Worm (Caenorhabditis elegans): ENCODE measurements around the gene nhr-70.
A peak's percentile ranks its signal among the peaks of the same experiment; 100 is the strongest.

nhr-70 gene

DNA sequence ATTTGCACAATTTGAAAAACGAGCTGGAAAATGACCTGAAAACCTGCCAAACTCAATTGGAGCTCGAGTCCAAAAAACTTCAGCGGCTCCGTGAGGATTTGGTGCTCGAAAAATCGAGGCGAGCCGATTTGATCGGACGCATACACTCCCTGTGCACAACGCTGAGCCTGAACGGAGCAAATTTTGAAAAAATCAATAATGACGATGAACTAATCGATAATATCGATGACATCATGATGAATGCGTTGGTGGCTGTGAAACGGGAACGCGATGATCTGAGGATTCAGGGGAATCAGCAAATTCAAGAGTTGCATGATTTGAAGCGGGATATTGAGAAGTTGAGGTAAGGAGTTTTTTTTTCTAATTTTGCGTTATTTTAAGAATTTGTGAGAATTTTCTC is 10.9 kb upstream of the nhr-70 start:
- TF ChIP-seq nfya-1 (tag; optimal IDR thresholded peaks at IDR 0.05; ENCODE audit: insufficient read depth) (no peak), ceh-28 (tag; optimal IDR thresholded peaks at IDR 0.05) (peak; percentile 42)

ce11 chrV:18613164-18613563 is 3.2 kb upstream of the nhr-70 start:
- no peak for TF ChIP-seq sea-2 (GFP tag; optimal IDR thresholded peaks at IDR 0.05)
- TF ChIP-seq nhr-23 (tag; optimal IDR thresholded peaks at IDR 0.05), result no peak

ce11 chrV:18614498-18614897 is 1.9 kb upstream of the nhr-70 start:
- TF ChIP-seq nhr-23 (tag; optimal IDR thresholded peaks at IDR 0.05) (peak; percentile 17), nfya-1 (tag; optimal IDR thresholded peaks at IDR 0.05; ENCODE audit: insufficient read depth) (peak; percentile 63), nhr-25 (tag; optimal IDR thresholded peaks at IDR 0.05) (peak; percentile 70), snpc-4 (tag; optimal IDR thresholded peaks at IDR 0.05) (peak; percentile 6), jun-1 (tag; optimal IDR thresholded peaks at IDR 0.05) (peak; percentile 45), mdl-1 (tag; optimal IDR thresholded peaks at IDR 0.05) (no peak), lin-15B (tag; optimal IDR thresholded peaks at IDR 0.05) (peak; percentile 26), nhr-67 (tag; optimal IDR thresholded peaks at IDR 0.05) (no peak), skn-1 (tag; optimal IDR thresholded peaks at IDR 0.05) (peak; percentile 98), elt-2 (tag; optimal IDR thresholded peaks at IDR 0.05) (peak; percentile 73), ceh-28 (tag; optimal IDR thresholded peaks at IDR 0.05) (peak; percentile 74), pha-4 (tag; optimal IDR thresholded peaks at IDR 0.05) (peak; percentile 83), pqm-1 (tag; optimal IDR thresholded peaks at IDR 0.05) (peak; percentile 74), elt-3 (tag; optimal IDR thresholded peaks at IDR 0.05) (no peak), ztf-4 (tag; optimal IDR thresholded peaks at IDR 0.05) (no peak)

ce11 chrV:18622462-18622861 is 6.1 kb downstream of the nhr-70 start, which contains the start of gene Y69H2.1:
Gene Y69H2.1 (minus strand): TSS chrV:18622562.
- TF ChIP-seq tbx-2 (tag; optimal IDR thresholded peaks at IDR 0.05), result no peak
- no peak for TF ChIP-seq skn-1 (tag; optimal IDR thresholded peaks at IDR 0.05)
- no peak for TF ChIP-seq pha-4 (tag; optimal IDR thresholded peaks at IDR 0.05)
- no peak for TF ChIP-seq ceh-9 (tag; optimal IDR thresholded peaks at IDR 0.05)
- TF ChIP-seq snpc-4 (tag; optimal IDR thresholded peaks at IDR 0.05), result no peak
- no peak for TF ChIP-seq daf-12 (tag; optimal IDR thresholded peaks at IDR 0.05)

ce11 chrV:18626764-18627163 is 10.4 kb downstream of the nhr-70 start, which contains the start of gene Y69H2.15:
Gene Y69H2.15 (minus strand): TSS chrV:18626864.
- no peak for TF ChIP-seq lin-39 (tag; optimal IDR thresholded peaks at IDR 0.05)
- TF ChIP-seq egl-5 (tag; optimal IDR thresholded peaks at IDR 0.05), result no peak
- no peak for TF ChIP-seq egl-27 (tag; optimal IDR thresholded peaks at IDR 0.05)
- no peak for TF ChIP-seq nhr-237 (tag; optimal IDR thresholded peaks at IDR 0.05)
- TF ChIP-seq hmg-11 (tag; optimal IDR thresholded peaks at IDR 0.05), result no peak
- no peak for TF ChIP-seq nhr-77 (tag; optimal IDR thresholded peaks at IDR 0.05)
- no peak for TF ChIP-seq ceh-28 (tag; optimal IDR thresholded peaks at IDR 0.05)
- no peak for TF ChIP-seq fos-1 (tag; optimal IDR thresholded peaks at IDR 0.05)
- no peak for TF ChIP-seq fkh-2 (tag; optimal IDR thresholded peaks at IDR 0.05)
- no peak for TF ChIP-seq lsy-12 (tag; optimal IDR thresholded peaks at IDR 0.05)
- no peak for TF ChIP-seq aly-2 (tag; optimal IDR thresholded peaks at IDR 0.05)
- no peak for TF ChIP-seq elt-2 (tag; optimal IDR thresholded peaks at IDR 0.05)
- TF ChIP-seq elt-3 (tag; optimal IDR thresholded peaks at IDR 0.05), result no peak

DNA sequence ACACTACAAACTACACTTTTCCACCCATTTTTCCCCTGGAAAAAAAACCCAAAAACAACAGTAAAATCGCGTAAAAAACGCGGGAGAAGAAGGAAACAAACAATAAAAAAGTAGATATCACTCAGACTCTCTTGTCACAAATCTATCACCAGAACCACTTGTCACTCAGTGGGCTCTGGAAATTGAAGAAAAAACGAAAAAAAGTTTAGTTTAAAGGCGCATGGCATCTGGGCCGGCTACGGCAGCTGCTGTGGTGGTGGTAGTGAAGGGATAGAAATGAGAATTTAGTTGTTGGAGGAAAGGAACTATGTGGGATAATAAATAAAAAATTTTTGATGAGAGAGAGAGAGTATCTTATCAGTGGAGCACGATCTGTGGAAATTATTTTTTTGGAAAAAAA is 11.1 kb downstream of the nhr-70 start:
- no peak for TF ChIP-seq ama-1 (optimal IDR thresholded peaks at IDR 0.05)
- peak; percentile 3 for TF ChIP-seq nfya-1 (tag; optimal IDR thresholded peaks at IDR 0.05; ENCODE audit: insufficient read depth)

- TF ChIP-seq elt-2 (tag; optimal IDR thresholded peaks at IDR 0.05), result no peak
- TF ChIP-seq ceh-28 (tag; optimal IDR thresholded peaks at IDR 0.05), result peak; percentile 93
- TF ChIP-seq hmg-11 (tag; optimal IDR thresholded peaks at IDR 0.05), result no peak
Observed at ce11 chrV:18628907-18629306, 12.5 kb downstream of the nhr-70 start.
